Worm (Caenorhabditis elegans) whole organism, L1 larva: Measurements from ENCODE around the gene exos-4.1.

Experiments used
- Y116A8C.19 ChIP-seq: sonication (generic microtip); optimal IDR thresholded peaks from 2 replicates; lab custom pipeline; 2016; ENCODE audit warnings: missing compliant biosample characterization, missing genetic modification characterization, borderline replicate concordance
- aly-2 ChIP-seq: fragments of 150-350 bp; optimal IDR thresholded peaks from 2 replicates; lab custom pipeline; 2014; ENCODE audit warnings: missing biosample characterization, missing genetic modification characterization
- blmp-1 ChIP-seq: fragments of 150-350 bp; optimal IDR thresholded peaks from 2 replicates; lab custom pipeline; 2014; ENCODE audit warnings: missing biosample characterization, missing genetic modification characterization
- ceh-88 ChIP-seq: fragments of 200-800 bp; sonication (Bioruptor generic); IDR thresholded peaks from 2 replicates; pipeline ENCODE4 v1.3.6; 2022; ENCODE audit warnings: missing genetic modification characterization, missing compliant biosample characterization
- ceh-90 ChIP-seq: sonication (generic microtip); optimal IDR thresholded peaks from 2 replicates; lab custom pipeline; 2016; ENCODE audit warnings: missing genetic modification characterization, missing compliant biosample characterization
- ces-1 ChIP-seq: fragments of 150-350 bp; optimal IDR thresholded peaks from 2 replicates; lab custom pipeline; 2014; ENCODE audit warnings: missing biosample characterization, missing genetic modification reagents, missing genetic modification characterization
- dpl-1 ChIP-seq, 3 experiments: fragments of 150-350 bp in 2 of 3; sonication (generic microtip) in 1 of 3; optimal IDR thresholded peaks; 2 replicates each; lab custom pipeline; 2014 to 2017; ENCODE audit warnings: missing biosample characterization in 3 of 3, missing genetic modification characterization in 3 of 3, missing genetic modification reagents in 3 of 3
- egl-27 ChIP-seq, 2 experiments: fragments of 150-350 bp in 1 of 2; sonication (generic microtip); optimal IDR thresholded peaks; 3 replicates each; lab custom pipeline; 2017 to 2018; ENCODE audit warnings: missing biosample characterization in 2 of 2, missing genetic modification characterization in 2 of 2, missing genetic modification reagents in 2 of 2
- elt-2 ChIP-seq: sonication (generic microtip); optimal IDR thresholded peaks from 2 replicates; lab custom pipeline; 2016; ENCODE audit warnings: missing genetic modification characterization, mild to moderate bottlenecking, inconsistent platforms, missing compliant biosample characterization, missing genetic modification reagents
- elt-3 ChIP-seq, 6 experiments: fragments of 150-350 bp in 1 of 6; sonication (generic microtip); optimal IDR thresholded peaks; 2 replicates each; lab custom pipeline; 2017 to 2018; ENCODE audit warnings: missing biosample characterization in 6 of 6, missing genetic modification characterization in 6 of 6, inconsistent platforms in 1 of 6
- ets-5 ChIP-seq: fragments of 200-800 bp; sonication (Bioruptor generic); IDR thresholded peaks from 2 replicates; pipeline ENCODE4 v1.3.6; 2022; ENCODE audit warnings: missing genetic modification characterization, missing compliant biosample characterization
- fkh-10 ChIP-seq: sonication (generic microtip); optimal IDR thresholded peaks from 2 replicates; lab custom pipeline; 2017; ENCODE audit warnings: missing biosample characterization, missing genetic modification reagents, missing genetic modification characterization
- fkh-8 ChIP-seq: sonication (generic microtip); optimal IDR thresholded peaks from 2 replicates; lab custom pipeline; 2016; ENCODE audit warnings: mild to moderate bottlenecking, missing genetic modification characterization, missing compliant biosample characterization
- hlh-17 ChIP-seq: fragments of 200-800 bp; sonication (Bioruptor generic); optimal IDR thresholded peaks from 2 replicates; lab custom pipeline; 2018; ENCODE audit warnings: missing genetic modification characterization, mild to moderate bottlenecking, missing compliant biosample characterization, moderate library complexity, borderline replicate concordance
- irx-1 ChIP-seq: sonication (generic microtip); optimal IDR thresholded peaks from 2 replicates; lab custom pipeline; 2016; ENCODE audit warnings: missing genetic modification characterization, missing compliant biosample characterization
- lin-14 ChIP-seq: fragments of 200-800 bp; sonication (Bioruptor generic); optimal IDR thresholded peaks from 2 replicates; lab custom pipeline; 2018; ENCODE audit warnings: mild to moderate bottlenecking, missing genetic modification characterization, moderate library complexity, missing compliant biosample characterization
- lsy-2 ChIP-seq, 2 experiments: fragments of 150-350 bp; optimal IDR thresholded peaks; 2 replicates each; lab custom pipeline; 2014; ENCODE audit warnings: missing biosample characterization in 2 of 2, missing genetic modification characterization in 2 of 2
- mab-9 ChIP-seq: fragments of 200-800 bp; sonication (Bioruptor generic); IDR thresholded peaks from 2 replicates; pipeline ENCODE4 v1.3.6; 2022; ENCODE audit warnings: missing genetic modification reagents, missing genetic modification characterization, missing compliant biosample characterization
- mef-2 ChIP-seq: fragments of 150-350 bp; optimal IDR thresholded peaks from 2 replicates; lab custom pipeline; 2014; ENCODE audit warnings: missing biosample characterization, missing genetic modification characterization
- mep-1 ChIP-seq: fragments of 150-350 bp; optimal IDR thresholded peaks from 2 replicates; lab custom pipeline; 2014; ENCODE audit warnings: missing biosample characterization, missing genetic modification characterization
- nhr-19 ChIP-seq: fragments of 200-800 bp; sonication (Bioruptor generic); conservative IDR thresholded peaks from 2 replicates; pipeline ENCODE4 v1.3.6; 2022; ENCODE audit warnings: missing genetic modification characterization, missing compliant biosample characterization
- nhr-20 ChIP-seq: sonication (generic microtip); optimal IDR thresholded peaks from 2 replicates; lab custom pipeline; 2016; ENCODE audit warnings: mild to moderate bottlenecking, missing genetic modification characterization, missing compliant biosample characterization
- nhr-85 ChIP-seq: sonication (generic microtip); peaks from one replicate; lab custom pipeline; 2016; ENCODE audit warnings: missing genetic modification characterization, inconsistent platforms, missing compliant biosample characterization
- snu-23 ChIP-seq: sonication (generic microtip); optimal IDR thresholded peaks from 2 replicates; lab custom pipeline; 2016; ENCODE audit warnings: missing genetic modification characterization, missing compliant biosample characterization
- sup-37 ChIP-seq: fragments of 200-800 bp; sonication (Bioruptor generic); optimal IDR thresholded peaks from 2 replicates; lab custom pipeline; 2018; ENCODE audit warnings: mild to moderate bottlenecking, missing genetic modification characterization, missing compliant biosample characterization
- tbx-2 ChIP-seq: sonication (generic microtip); optimal IDR thresholded peaks from 2 replicates; lab custom pipeline; 2016; ENCODE audit warnings: missing genetic modification characterization, missing compliant biosample characterization
- unc-130 ChIP-seq: fragments of 150-350 bp; optimal IDR thresholded peaks from 2 replicates; lab custom pipeline; 2017; ENCODE audit warnings: missing biosample characterization, missing genetic modification characterization, inconsistent platforms
- unc-30 ChIP-seq: sonication (generic microtip); optimal IDR thresholded peaks from 2 replicates; lab custom pipeline; 2017; ENCODE audit warnings: missing biosample characterization, missing genetic modification characterization
- unc-98 ChIP-seq: fragments of 200-800 bp; sonication (Bioruptor generic); IDR thresholded peaks from 2 replicates; pipeline ENCODE4 v1.3.6; 2022; ENCODE audit warnings: missing genetic modification characterization, missing compliant biosample characterization
- vab-15 ChIP-seq: sonication (generic microtip); optimal IDR thresholded peaks from 2 replicates; lab custom pipeline; 2017; ENCODE audit warnings: missing genotype, mild to moderate bottlenecking, missing genetic modification characterization, missing compliant biosample characterization
- xbp-1 ChIP-seq: sonication (generic microtip); optimal IDR thresholded peaks from 2 replicates; lab custom pipeline; 2016; ENCODE audit warnings: missing genetic modification characterization, missing compliant biosample characterization
- zag-1 ChIP-seq: fragments of 150-350 bp; optimal IDR thresholded peaks from 2 replicates; lab custom pipeline; 2014; ENCODE audit warnings: missing biosample characterization, missing genetic modification characterization
- zip-4 ChIP-seq: fragments of 200-800 bp; sonication (Bioruptor generic); optimal IDR thresholded peaks from 2 replicates; lab custom pipeline; 2018; ENCODE audit warnings: mild to moderate bottlenecking, missing genetic modification characterization, moderate library complexity, missing compliant biosample characterization
- ztf-11 ChIP-seq, 2 experiments: sonication (generic microtip); optimal IDR thresholded peaks; 2 replicates each; lab custom pipeline; 2016 to 2017; ENCODE audit warnings: missing genetic modification characterization in 2 of 2, missing biosample characterization in 1 of 2, missing compliant biosample characterization in 1 of 2
- ztf-4 ChIP-seq: fragments of 150-350 bp; optimal IDR thresholded peaks from 2 replicates; lab custom pipeline; 2014; ENCODE audit warnings: missing biosample characterization, missing genetic modification characterization

Gene exos-4.1

ce11 chrIV:13110876-13111275, 12.1 kb downstream of the exos-4.1 start:
- TF ChIP-seq lsy-2 (tag; optimal IDR thresholded peaks at IDR 0.05; lab: Kevin White, UChicago) (peak in 1 of 2 experiments; percentile 19), nhr-20 (peak; percentile 19), elt-3 (tag; optimal IDR thresholded peaks at IDR 0.05; lab: Kevin White, UChicago) (peak in 3 of 6 experiments; percentile 66 to 82 (median 66)), lin-14 (GFP tag; lab: Kevin White, UChicago) (peak; percentile 11), unc-130 (peak; percentile 1), irx-1 (tag; lab: Kevin White, UChicago) (no peak), snu-23 (GFP tag; lab: Kevin White, UChicago) (peak; percentile 15), nhr-19 (peak; percentile 27; the same call in 1 of the 2 replicates), mab-9 (no peak), blmp-1 (tag; lab: Kevin White, UChicago) (peak; percentile 74), ztf-11 (tag; optimal IDR thresholded peaks at IDR 0.05; lab: Kevin White, UChicago) (no peak)

- no peak for TF ChIP-seq egl-27 (tag; optimal IDR thresholded peaks at IDR 0.05; lab: Kevin White, UChicago)
- TF ChIP-seq zag-1 (tag; lab: Kevin White, UChicago): no peak
- no peak for TF ChIP-seq hlh-17 (GFP tag; lab: Kevin White, UChicago)
- TF ChIP-seq nhr-20: no peak
- TF ChIP-seq mep-1 (tag; lab: Kevin White, UChicago): no peak
Measured at ce11 chrIV:13112982-13113381, 14.2 kb downstream of the exos-4.1 start, which contains the start of gene best-2. best-2 (minus strand) TSS chrIV:13113082.

- TF ChIP-seq zip-4 (GFP tag; lab: Kevin White, UChicago) (no peak), blmp-1 (tag; lab: Kevin White, UChicago) (peak; percentile 87), nhr-85 (tag; lab: Kevin White, UChicago) (no peak), ztf-4 (no peak)
Measured at ce11 chrIV:13116679-13117078, 17.9 kb downstream of the exos-4.1 start.

- TF ChIP-seq unc-98 (GFP tag; lab: Robert Waterston, UW): no peak
- TF ChIP-seq vab-15 (tag; lab: Kevin White, UChicago): no peak
- no peak for TF ChIP-seq unc-30 (tag; lab: Kevin White, UChicago)
- no peak for TF ChIP-seq mef-2
- 0 out of 2 replicates have a peak, but pooled peaks have one; percentile 26 for TF ChIP-seq mab-9
- no peak for TF ChIP-seq zip-4 (GFP tag; lab: Kevin White, UChicago)
- TF ChIP-seq tbx-2 (tag; lab: Kevin White, UChicago): no peak
- TF ChIP-seq aly-2 (tag; lab: Kevin White, UChicago): no peak
- no peak for TF ChIP-seq xbp-1 (tag; lab: Kevin White, UChicago)
- TF ChIP-seq fkh-8 (tag; lab: Kevin White, UChicago): no peak
- TF ChIP-seq fkh-10 (GFP tag; lab: Kevin White, UChicago): no peak
- peak in 1 of 2 experiments; percentile 8 for TF ChIP-seq lsy-2 (tag; optimal IDR thresholded peaks at IDR 0.05; lab: Kevin White, UChicago)
- no peak for TF ChIP-seq ces-1 (GFP tag; lab: Kevin White, UChicago)
- peak; percentile 27 for TF ChIP-seq lin-14 (GFP tag; lab: Kevin White, UChicago)
- no peak for TF ChIP-seq blmp-1 (tag; lab: Kevin White, UChicago)
- no peak for TF ChIP-seq ceh-88 (GFP tag; lab: Robert Waterston, UW)
- no peak for TF ChIP-seq Y116A8C.19 (tag; lab: Kevin White, UChicago)
- TF ChIP-seq dpl-1 (GFP tag; optimal IDR thresholded peaks at IDR 0.05; lab: Kevin White, UChicago): no peak
- no peak for TF ChIP-seq ceh-90
- TF ChIP-seq, all 84 proteins: peak for 3
Measured at ce11 chrIV:13118794-13119193, 20.0 kb downstream of the exos-4.1 start, which contains the start of gene unc-30. unc-30 (plus strand) TSS chrIV:13118977.

ce11 chrIV:13121396-13121795, 22.6 kb downstream of the exos-4.1 start:
- TF ChIP-seq ets-5 (GFP tag; lab: Robert Waterston, UW) (no peak), ztf-11 (tag; optimal IDR thresholded peaks at IDR 0.05; lab: Kevin White, UChicago) (no peak), elt-2 (tag; lab: Kevin White, UChicago) (no peak), sup-37 (GFP tag; lab: Kevin White, UChicago) (no peak)
